Worm (Caenorhabditis elegans): Measurements from ENCODE around the gene rpn-3.

rpn-3 gene

DNA sequence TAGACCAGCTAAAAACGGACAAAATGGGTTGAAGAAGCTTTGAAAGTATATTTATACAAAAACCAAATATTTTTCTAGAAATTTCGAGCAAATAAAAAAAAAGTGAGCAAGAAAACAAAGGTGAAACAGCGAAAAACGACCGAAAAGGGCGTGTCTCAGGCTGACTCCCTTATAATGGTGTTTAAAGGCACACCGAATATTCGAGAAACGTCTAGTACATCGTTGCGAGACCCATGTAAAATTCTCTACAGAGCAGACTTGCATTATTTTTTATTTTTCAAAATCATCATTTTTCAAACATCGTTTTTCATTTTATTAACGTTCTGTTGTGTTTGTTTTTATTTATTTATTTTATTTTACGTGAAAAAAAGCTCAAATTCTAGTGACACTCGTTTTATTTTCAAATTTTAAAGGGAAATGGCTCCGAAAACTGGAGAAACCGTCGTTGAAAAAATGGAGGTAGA, at the start of gene rpn-3:
rpn-3 (plus strand) TSS at position 414 of the 464 bp plus-strand sequence.
- TF ChIP-seq tra-4 (tag; optimal IDR thresholded peaks at IDR 0.05) (no peak), F13C5.2 (tag; optimal IDR thresholded peaks at IDR 0.05) (peak; percentile 84), hnd-1 (tag; optimal IDR thresholded peaks at IDR 0.05) (no peak), pes-1 (GFP tag; IDR thresholded peaks at IDR 0.05) (0 out of 2 replicates have a peak, but pooled peaks have one; percentile 27), ceh-13 (GFP tag; optimal IDR thresholded peaks at IDR 0.05) (no peak), tbx-37 (GFP tag; conservative IDR thresholded peaks at IDR 0.05) (no peak), aly-1 (tag; optimal IDR thresholded peaks at IDR 0.05) (no peak)

DNA sequence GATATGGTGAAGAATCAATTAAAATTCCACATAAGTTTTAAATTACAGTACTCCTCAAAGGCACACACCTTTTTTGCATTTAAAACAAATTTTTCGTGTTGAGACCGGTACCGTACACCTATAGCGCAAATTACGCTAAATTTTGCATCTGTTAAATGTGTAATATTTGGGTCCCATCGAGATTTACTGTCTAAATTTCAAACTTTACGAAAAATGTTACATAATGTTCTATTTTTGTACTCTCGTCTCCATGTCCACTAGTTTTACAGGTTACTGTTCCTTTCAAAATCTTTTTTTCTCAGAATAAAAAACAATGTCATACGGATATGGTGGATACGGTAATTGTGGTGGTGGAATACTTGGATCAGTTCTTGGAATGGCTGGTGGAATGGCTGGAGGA, 48.7 kb upstream of the rpn-3 start, which contains the start of gene ZK353.2:
ZK353.2 (plus strand) TSS at position 301 of the 400 bp plus-strand sequence.
- TF ChIP-seq flt-1 (GFP tag; IDR thresholded peaks at IDR 0.05): no peak
- no peak for TF ChIP-seq tbx-11 (GFP tag; IDR thresholded peaks at IDR 0.05)
- TF ChIP-seq tra-4 (tag; optimal IDR thresholded peaks at IDR 0.05): no peak
- TF ChIP-seq pes-1 (GFP tag; IDR thresholded peaks at IDR 0.05): no peak
- no peak for TF ChIP-seq aly-1 (tag; optimal IDR thresholded peaks at IDR 0.05)
- no peak for TF ChIP-seq hmbx-1 (tag; optimal IDR thresholded peaks at IDR 0.05)
- TF ChIP-seq tbx-37 (GFP tag; conservative IDR thresholded peaks at IDR 0.05): no peak
- no peak for TF ChIP-seq ets-7 (tag; optimal IDR thresholded peaks at IDR 0.05)
- TF ChIP-seq ceh-36 (tag; optimal IDR thresholded peaks at IDR 0.05): no peak

DNA sequence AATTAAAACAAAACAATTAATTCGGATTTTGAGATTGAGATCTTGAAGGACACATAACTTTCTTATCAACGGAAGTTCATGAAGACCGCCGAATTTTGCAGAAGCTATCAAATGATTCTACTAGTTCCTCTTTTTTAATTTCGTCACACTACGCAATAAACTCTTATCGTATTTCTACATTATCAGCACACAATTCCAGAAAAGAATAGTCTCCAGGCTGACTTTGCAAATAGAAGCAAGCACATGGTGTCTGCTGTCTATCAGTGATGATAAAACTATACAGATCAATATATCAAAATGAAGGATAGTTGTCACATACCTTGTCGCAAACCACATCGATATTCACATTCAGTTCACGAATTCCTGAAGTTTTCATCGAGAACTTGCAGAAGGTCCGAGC, 46.7 kb upstream of the rpn-3 start:
- TF ChIP-seq tra-4 (tag; optimal IDR thresholded peaks at IDR 0.05) (no peak), hmg-4 (GFP tag; optimal IDR thresholded peaks at IDR 0.05) (no peak), tbx-11 (GFP tag; IDR thresholded peaks at IDR 0.05) (no peak), ets-7 (tag; optimal IDR thresholded peaks at IDR 0.05) (no peak), pes-1 (GFP tag; IDR thresholded peaks at IDR 0.05) (no peak), aly-1 (tag; optimal IDR thresholded peaks at IDR 0.05) (no peak), ama-1 (optimal IDR thresholded peaks at IDR 0.05) (no peak), B0310.2 (tag; optimal IDR thresholded peaks at IDR 0.05) (no peak), hmbx-1 (tag; optimal IDR thresholded peaks at IDR 0.05) (no peak), ceh-36 (tag; optimal IDR thresholded peaks at IDR 0.05) (no peak), hnd-1 (tag; optimal IDR thresholded peaks at IDR 0.05) (no peak), scrt-1 (GFP tag; IDR thresholded peaks at IDR 0.05) (no peak), flt-1 (GFP tag; IDR thresholded peaks at IDR 0.05) (no peak), ceh-13 (GFP tag; optimal IDR thresholded peaks at IDR 0.05) (no peak), tbx-37 (GFP tag; conservative IDR thresholded peaks at IDR 0.05) (no peak), F13C5.2 (tag; optimal IDR thresholded peaks at IDR 0.05) (no peak), sea-1 (GFP tag; conservative IDR thresholded peaks at IDR 0.05) (no peak)

DNA sequence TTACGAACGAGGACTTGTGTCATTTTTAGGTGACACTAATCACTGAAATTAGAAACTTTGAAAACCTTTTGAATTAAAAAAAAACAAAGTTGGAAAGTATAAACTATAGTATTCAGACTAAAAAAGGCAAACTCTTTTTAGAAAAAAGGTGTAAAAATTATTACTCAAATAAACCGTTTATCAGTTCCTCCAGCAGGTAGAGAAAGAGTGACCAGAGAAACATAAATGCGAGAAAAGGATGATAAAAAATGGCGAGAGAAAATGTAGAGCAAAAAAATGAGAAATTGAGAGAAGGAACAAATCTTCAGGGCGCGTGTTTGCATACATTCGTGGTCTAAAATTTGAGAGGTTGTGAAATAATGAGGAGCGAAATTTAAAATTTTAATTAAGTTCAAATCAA, 45.3 kb upstream of the rpn-3 start, which contains the start of gene lap-1:
lap-1 (minus strand) TSS at position 42 of the 400 bp plus-strand sequence.
- TF ChIP-seq tbx-37 (GFP tag; conservative IDR thresholded peaks at IDR 0.05) (no peak), B0310.2 (tag; optimal IDR thresholded peaks at IDR 0.05) (no peak), ets-7 (tag; optimal IDR thresholded peaks at IDR 0.05) (no peak)

DNA sequence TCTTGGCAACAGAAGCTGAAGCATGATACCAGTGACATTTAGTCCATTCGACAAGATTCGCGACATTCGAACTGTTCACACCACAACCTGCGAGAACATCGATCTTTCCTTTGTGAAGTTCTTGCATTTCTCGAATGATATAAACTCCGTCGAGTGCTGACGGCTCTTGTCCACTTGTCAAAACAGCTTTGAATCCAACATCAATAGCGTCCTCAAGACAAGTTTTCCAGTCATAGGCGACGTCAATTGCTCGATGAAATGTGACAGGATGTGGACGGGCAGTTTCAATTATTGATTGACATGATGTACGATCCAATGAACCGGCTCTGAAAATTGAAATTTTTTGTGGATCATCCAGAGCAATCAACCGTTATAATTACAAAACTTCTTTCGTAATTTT, 44.5 kb upstream of the rpn-3 start:
- no peak for TF ChIP-seq ceh-13 (GFP tag; optimal IDR thresholded peaks at IDR 0.05)
- no peak for TF ChIP-seq ets-7 (tag; optimal IDR thresholded peaks at IDR 0.05)
- TF ChIP-seq tbx-11 (GFP tag; IDR thresholded peaks at IDR 0.05): no peak
- no peak for TF ChIP-seq pes-1 (GFP tag; IDR thresholded peaks at IDR 0.05)
- TF ChIP-seq ama-1 (optimal IDR thresholded peaks at IDR 0.05): no peak
- TF ChIP-seq hmg-4 (GFP tag; optimal IDR thresholded peaks at IDR 0.05): no peak
- no peak for TF ChIP-seq hmbx-1 (tag; optimal IDR thresholded peaks at IDR 0.05)
- TF ChIP-seq sea-1 (GFP tag; conservative IDR thresholded peaks at IDR 0.05): no peak
- TF ChIP-seq F13C5.2 (tag; optimal IDR thresholded peaks at IDR 0.05): no peak
- TF ChIP-seq scrt-1 (GFP tag; IDR thresholded peaks at IDR 0.05): no peak
- no peak for TF ChIP-seq hnd-1 (tag; optimal IDR thresholded peaks at IDR 0.05)
- no peak for TF ChIP-seq ceh-36 (tag; optimal IDR thresholded peaks at IDR 0.05)
- TF ChIP-seq B0310.2 (tag; optimal IDR thresholded peaks at IDR 0.05): no peak
- TF ChIP-seq flt-1 (GFP tag; IDR thresholded peaks at IDR 0.05): no peak

DNA sequence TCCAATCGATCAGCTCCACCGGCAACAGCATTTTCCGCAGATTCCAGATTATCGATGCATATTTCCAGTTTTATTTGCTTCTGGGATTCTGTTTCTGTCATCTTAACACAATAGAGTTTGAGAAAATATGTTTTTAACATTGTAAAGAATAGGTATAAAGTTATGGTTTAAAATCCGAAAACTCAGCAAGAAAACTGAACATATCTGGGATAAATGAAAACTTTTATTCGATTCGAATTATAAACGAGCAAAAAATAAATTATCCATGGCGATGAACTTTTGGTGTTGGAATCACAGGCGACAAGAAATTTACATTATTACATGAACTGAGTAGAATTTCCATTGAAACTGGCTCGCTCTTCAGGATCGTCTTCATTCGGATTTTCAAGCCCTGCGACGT, 43.6 kb upstream of the rpn-3 start, which contains the start of gene cutc-1:
cutc-1 (minus strand) TSS at position 101 of the 400 bp plus-strand sequence.
- TF ChIP-seq tbx-37 (GFP tag; conservative IDR thresholded peaks at IDR 0.05) (no peak), ama-1 (optimal IDR thresholded peaks at IDR 0.05) (no peak), ceh-13 (GFP tag; optimal IDR thresholded peaks at IDR 0.05) (no peak), flt-1 (GFP tag; IDR thresholded peaks at IDR 0.05) (no peak), tra-4 (tag; optimal IDR thresholded peaks at IDR 0.05) (no peak), ets-7 (tag; optimal IDR thresholded peaks at IDR 0.05) (no peak)

DNA sequence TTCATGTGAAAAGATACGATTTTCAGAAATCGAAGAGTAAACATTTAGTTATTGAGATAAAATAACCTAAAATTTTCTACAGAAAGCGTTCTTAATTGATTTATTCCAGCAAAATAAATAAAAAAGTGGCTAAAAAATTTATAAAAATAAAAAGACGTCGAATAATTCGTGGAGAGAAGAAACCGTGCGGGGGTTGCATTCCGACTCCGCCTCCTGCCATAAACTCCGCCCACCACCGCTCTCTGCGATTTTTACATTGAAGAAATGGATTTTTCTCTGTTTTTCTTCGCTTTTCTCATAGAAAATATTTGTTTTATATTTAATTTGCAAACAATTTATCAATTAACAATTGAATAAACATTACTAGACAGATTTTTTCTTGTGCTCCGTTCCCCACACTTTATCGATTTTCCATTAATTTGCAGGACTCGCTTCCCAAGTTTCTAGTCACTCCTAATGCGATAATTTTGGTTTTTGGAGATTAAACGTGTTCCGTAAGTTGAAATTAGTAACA, 41.6 kb upstream of the rpn-3 start, which contains the start of the genes ubxn-4 and cyy-1:
ubxn-4 (minus strand) TSS at position 114 of the 514 bp plus-strand sequence.
cyy-1 (plus strand) TSS at position 426 of the 514 bp plus-strand sequence.
- TF ChIP-seq sea-1 (GFP tag; conservative IDR thresholded peaks at IDR 0.05): no peak

DNA sequence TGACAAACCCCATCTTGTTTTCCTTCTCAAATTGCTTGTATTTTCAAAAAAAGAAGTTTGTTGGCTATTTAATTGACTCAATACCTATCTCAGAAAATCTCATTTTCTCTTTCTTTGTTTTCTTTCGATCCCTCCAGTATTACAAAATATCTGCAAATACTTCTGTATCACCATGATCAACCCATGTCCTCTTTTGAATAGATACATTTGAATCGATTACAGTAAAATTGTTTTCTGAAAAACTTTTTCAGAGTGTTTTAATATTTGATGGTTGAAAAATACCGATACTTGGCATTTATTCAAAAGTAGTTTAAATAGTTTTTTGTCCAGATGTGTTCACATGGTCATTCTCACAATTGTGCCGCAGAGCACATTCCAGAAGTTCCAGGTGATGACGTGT, 38.0 kb upstream of the rpn-3 start, which contains the start of gene ZK353.9:
ZK353.9 (plus strand) TSS at position 331 of the 400 bp plus-strand sequence.
- TF ChIP-seq tbx-37 (GFP tag; conservative IDR thresholded peaks at IDR 0.05) (no peak), tra-4 (tag; optimal IDR thresholded peaks at IDR 0.05) (no peak), F13C5.2 (tag; optimal IDR thresholded peaks at IDR 0.05) (no peak), flt-1 (GFP tag; IDR thresholded peaks at IDR 0.05) (no peak), sea-1 (GFP tag; conservative IDR thresholded peaks at IDR 0.05) (no peak), tbx-11 (GFP tag; IDR thresholded peaks at IDR 0.05) (no peak), hmbx-1 (tag; optimal IDR thresholded peaks at IDR 0.05) (no peak), hmg-4 (GFP tag; optimal IDR thresholded peaks at IDR 0.05) (no peak), ets-7 (tag; optimal IDR thresholded peaks at IDR 0.05) (no peak), ceh-36 (tag; optimal IDR thresholded peaks at IDR 0.05) (no peak), scrt-1 (GFP tag; IDR thresholded peaks at IDR 0.05) (no peak), hnd-1 (tag; optimal IDR thresholded peaks at IDR 0.05) (no peak)
